Worm (Caenorhabditis elegans): ENCODE data around the gene pax-2.
A peak's percentile ranks its signal among the peaks of the same experiment; 100 is the strongest.

The pax-2 gene

DNA sequence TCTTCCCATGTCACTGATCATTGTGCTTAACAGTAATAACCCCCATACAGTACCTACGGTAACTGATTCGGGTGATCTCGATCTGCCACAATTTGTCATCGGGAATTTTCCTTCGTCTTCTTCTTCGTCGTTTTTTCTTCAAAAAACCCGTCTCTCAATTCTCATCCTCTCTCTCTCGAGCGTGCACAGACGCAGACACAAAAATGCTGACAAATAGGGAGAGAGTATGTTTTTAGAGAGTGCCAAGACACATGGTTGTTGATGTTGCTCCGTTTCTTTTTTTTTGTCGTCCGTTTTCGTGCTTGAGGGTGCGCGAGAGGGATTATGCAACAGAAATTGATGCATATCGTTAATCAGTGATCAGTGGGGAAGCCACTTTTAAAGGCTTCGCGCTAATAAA is 11.2 kb upstream of the pax-2 start (continued):
- TF ChIP-seq egl-27 (tag; optimal IDR thresholded peaks at IDR 0.05) (no peak), nhr-43 (tag; optimal IDR thresholded peaks at IDR 0.05; ENCODE audit: poor library complexity, severe bottlenecking) (peak; percentile 78), lin-39 (tag; optimal IDR thresholded peaks at IDR 0.05) (peak; percentile 71), nhr-25 (tag; optimal IDR thresholded peaks at IDR 0.05) (peak; percentile 36), nhr-76 (tag; optimal IDR thresholded peaks at IDR 0.05) (no peak), fkh-10 (GFP tag; optimal IDR thresholded peaks at IDR 0.05) (no peak), sea-2 (GFP tag; optimal IDR thresholded peaks at IDR 0.05) (no peak), nhr-11 (tag; optimal IDR thresholded peaks at IDR 0.05) (no peak), ceh-9 (tag; optimal IDR thresholded peaks at IDR 0.05) (no peak), ceh-82 (tag; optimal IDR thresholded peaks at IDR 0.05) (no peak), mml-1 (tag; optimal IDR thresholded peaks at IDR 0.05) (no peak)

DNA sequence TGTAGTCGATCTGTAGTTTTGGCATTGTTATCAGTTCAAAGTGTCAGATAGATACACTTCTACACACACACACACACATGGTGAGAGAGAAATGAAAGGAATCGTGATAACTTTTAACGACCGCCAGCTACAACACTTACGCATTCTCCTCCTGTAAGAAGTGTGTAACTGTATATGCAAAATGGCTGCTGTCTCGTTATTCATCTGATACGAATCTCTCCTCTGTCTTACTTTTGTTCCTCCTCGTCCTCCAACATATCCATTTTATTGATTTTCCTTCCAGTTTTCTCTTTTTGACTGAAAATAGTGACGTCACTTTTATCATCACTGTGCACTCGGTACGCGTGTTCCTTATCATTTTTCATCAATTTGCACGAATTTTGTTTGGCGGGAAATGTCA is 8.6 kb upstream of the pax-2 start:
- TF ChIP-seq ztf-4 (tag; optimal IDR thresholded peaks at IDR 0.05) (no peak), ZK546.5 (tag; optimal IDR thresholded peaks at IDR 0.05) (no peak), fkh-10 (GFP tag; optimal IDR thresholded peaks at IDR 0.05) (no peak), nhr-67 (tag; optimal IDR thresholded peaks at IDR 0.05) (no peak), ama-1 (optimal IDR thresholded peaks at IDR 0.05) (no peak), nhr-76 (tag; optimal IDR thresholded peaks at IDR 0.05) (no peak), skn-1 (tag; optimal IDR thresholded peaks at IDR 0.05) (peak; percentile 19), nhr-25 (tag; optimal IDR thresholded peaks at IDR 0.05) (peak; percentile 7), ceh-9 (tag; optimal IDR thresholded peaks at IDR 0.05) (no peak), lsy-12 (tag; optimal IDR thresholded peaks at IDR 0.05) (no peak), pqm-1 (tag; optimal IDR thresholded peaks at IDR 0.05) (peak; percentile 74), elt-2 (tag; optimal IDR thresholded peaks at IDR 0.05) (peak; percentile 83), nfya-1 (tag; optimal IDR thresholded peaks at IDR 0.05; ENCODE audit: insufficient read depth) (no peak), daf-12 (tag; optimal IDR thresholded peaks at IDR 0.05) (no peak), nhr-23 (tag; optimal IDR thresholded peaks at IDR 0.05) (no peak), lin-39 (tag; optimal IDR thresholded peaks at IDR 0.05) (no peak), tbx-2 (tag; optimal IDR thresholded peaks at IDR 0.05) (no peak), fkh-2 (tag; optimal IDR thresholded peaks at IDR 0.05) (no peak), ztf-11 (tag; optimal IDR thresholded peaks at IDR 0.05) (no peak), egl-27 (tag; optimal IDR thresholded peaks at IDR 0.05) (no peak), ceh-16 (tag; optimal IDR thresholded peaks at IDR 0.05) (no peak), egl-5 (tag; optimal IDR thresholded peaks at IDR 0.05) (no peak)

DNA sequence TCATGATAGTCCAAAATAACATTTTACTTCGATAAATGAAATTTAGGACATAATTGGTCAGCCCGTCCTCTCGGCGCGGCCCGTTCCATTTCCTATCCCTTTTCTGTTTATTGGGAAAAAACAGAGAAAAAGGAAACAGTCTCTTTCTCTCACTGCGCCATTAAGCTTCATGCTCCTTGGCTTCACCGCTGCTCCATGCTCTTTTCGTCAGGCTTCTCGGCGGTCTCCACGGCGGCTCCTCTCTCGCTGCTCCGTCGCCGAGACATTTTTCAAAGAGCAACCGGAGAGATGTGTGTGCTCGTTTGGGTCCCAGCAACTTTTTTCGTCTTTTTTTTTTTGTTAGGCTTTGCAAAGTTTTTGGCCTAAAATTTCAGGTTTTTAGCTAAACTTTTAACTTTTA is 6.7 kb upstream of the pax-2 start:
- TF ChIP-seq ceh-16 (tag; optimal IDR thresholded peaks at IDR 0.05) (no peak), elt-1 (tag; optimal IDR thresholded peaks at IDR 0.05) (no peak), lin-39 (tag; optimal IDR thresholded peaks at IDR 0.05) (peak; percentile 34), eor-1 (tag; optimal IDR thresholded peaks at IDR 0.05) (no peak), ceh-28 (tag; optimal IDR thresholded peaks at IDR 0.05) (no peak), tbx-2 (tag; optimal IDR thresholded peaks at IDR 0.05) (no peak), nhr-67 (tag; optimal IDR thresholded peaks at IDR 0.05) (no peak), nfya-1 (tag; optimal IDR thresholded peaks at IDR 0.05; ENCODE audit: insufficient read depth) (peak; percentile 37), lin-15B (tag; optimal IDR thresholded peaks at IDR 0.05) (peak; percentile 15), fos-1 (tag; optimal IDR thresholded peaks at IDR 0.05) (no peak)

DNA sequence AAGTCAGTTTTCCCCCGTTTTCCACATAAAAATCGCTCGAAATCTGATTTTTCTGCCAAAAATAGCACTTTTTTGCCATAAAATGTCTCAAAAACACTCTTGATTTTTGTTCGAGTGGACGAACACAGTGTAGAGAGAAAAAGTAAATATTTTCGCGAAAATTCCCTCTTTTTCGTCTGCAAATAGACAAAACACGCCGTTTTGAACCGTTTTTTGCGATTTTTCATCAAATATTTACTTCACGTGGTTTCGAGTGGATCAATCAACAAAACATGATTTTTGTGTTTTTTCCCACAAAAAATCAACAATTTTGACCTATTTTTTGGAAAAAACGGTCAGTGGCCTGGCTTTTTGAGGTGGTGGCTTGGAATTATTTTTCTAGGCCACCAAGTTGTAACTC is 4.9 kb upstream of the pax-2 start:
- TF ChIP-seq lsy-12 (tag; optimal IDR thresholded peaks at IDR 0.05) (no peak), ceh-9 (tag; optimal IDR thresholded peaks at IDR 0.05) (no peak), ztf-4 (tag; optimal IDR thresholded peaks at IDR 0.05) (no peak), pha-4 (tag; optimal IDR thresholded peaks at IDR 0.05) (peak; percentile 98)

DNA sequence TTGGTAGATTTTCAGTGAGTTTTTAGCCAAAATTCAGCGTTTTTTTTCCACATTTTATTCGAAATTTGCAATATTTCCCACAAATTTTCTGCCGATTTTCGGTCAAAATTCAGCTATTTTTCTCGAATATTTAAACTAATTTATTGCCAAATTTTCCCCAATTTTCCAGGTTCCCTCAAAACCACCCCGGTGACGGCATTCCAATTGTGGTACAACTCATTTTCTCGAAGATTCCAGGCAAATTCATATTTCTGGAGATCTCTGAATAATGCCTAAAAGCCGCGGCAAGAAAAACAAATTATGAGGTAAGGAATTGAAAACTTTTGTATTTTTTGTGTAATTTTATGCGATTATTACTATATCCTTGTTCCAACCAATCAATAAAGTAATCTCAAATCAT is 2.9 kb upstream of the pax-2 start, which contains the start of gene osgn-1:
TSS of gene osgn-1 (plus strand) at position 301 of the 400 bp plus-strand sequence.
- no peak for TF ChIP-seq fkh-2 (tag; optimal IDR thresholded peaks at IDR 0.05)
- TF ChIP-seq pqm-1 (tag; optimal IDR thresholded peaks at IDR 0.05): no peak
- TF ChIP-seq snpc-4 (tag; optimal IDR thresholded peaks at IDR 0.05): no peak
- no peak for TF ChIP-seq nhr-28 (tag; optimal IDR thresholded peaks at IDR 0.05)
- no peak for TF ChIP-seq ama-1 (optimal IDR thresholded peaks at IDR 0.05)
- no peak for TF ChIP-seq nhr-23 (tag; optimal IDR thresholded peaks at IDR 0.05)
- TF ChIP-seq mml-1 (tag; optimal IDR thresholded peaks at IDR 0.05): no peak
- no peak for TF ChIP-seq egl-5 (tag; optimal IDR thresholded peaks at IDR 0.05)

All from whole organism, L3 larva.